Worm (Caenorhabditis elegans): Measurements from ENCODE around the gene par-5.

Gene par-5

ce11 chrIV:11821591-11822361, at the start of gene par-5, which contains the start of gene M117.3 (continued):
- TF ChIP-seq skn-1 (tag; optimal IDR thresholded peaks at IDR 0.05): no peak
- TF ChIP-seq ctbp-1 (GFP tag; IDR thresholded peaks at IDR 0.05): peak; percentile 95
- peak; percentile 48 for TF ChIP-seq pqm-1 (tag; optimal IDR thresholded peaks at IDR 0.05)
- TF ChIP-seq nhr-10 (tag; optimal IDR thresholded peaks at IDR 0.05): no peak
- TF ChIP-seq zfp-2 (tag; optimal IDR thresholded peaks at IDR 0.05): no peak
- no peak for TF ChIP-seq ceh-82 (tag; optimal IDR thresholded peaks at IDR 0.05)
- peak; percentile 24 for TF ChIP-seq nhr-6 (tag; optimal IDR thresholded peaks at IDR 0.05)

ce11 chrIV:11871083-11871482, 49.4 kb upstream of the par-5 start:
- TF ChIP-seq nhr-25 (tag; optimal IDR thresholded peaks at IDR 0.05; ENCODE audit: borderline replicate concordance, insufficient read depth): no peak
- no peak for TF ChIP-seq ZK546.5 (tag; optimal IDR thresholded peaks at IDR 0.05)
- no peak for TF ChIP-seq pha-4 (GFP tag; IDR thresholded peaks at IDR 0.05)
- TF ChIP-seq pha-4 (tag; optimal IDR thresholded peaks at IDR 0.05): no peak
- no peak for TF ChIP-seq unc-130 (GFP tag; optimal IDR thresholded peaks at IDR 0.05)
- no peak for TF ChIP-seq saeg-2 (GFP tag; IDR thresholded peaks at IDR 0.05)
- TF ChIP-seq snpc-4 (tag; optimal IDR thresholded peaks at IDR 0.05): no peak
- no peak for TF ChIP-seq lin-1 (GFP tag; IDR thresholded peaks at IDR 0.05)
- TF ChIP-seq ztf-11 (tag; optimal IDR thresholded peaks at IDR 0.05): no peak
- no peak for TF ChIP-seq spr-1 (tag; optimal IDR thresholded peaks at IDR 0.05)
- no peak for TF ChIP-seq nhr-42 (GFP tag; IDR thresholded peaks at IDR 0.05)
- no peak for TF ChIP-seq hif-1 (tag; optimal IDR thresholded peaks at IDR 0.05)
- TF ChIP-seq lim-7 (GFP tag; IDR thresholded peaks at IDR 0.05): no peak
- TF ChIP-seq tra-1 (GFP tag; IDR thresholded peaks at IDR 0.05): no peak
- no peak for TF ChIP-seq pqm-1 (tag; optimal IDR thresholded peaks at IDR 0.05)
- TF ChIP-seq mxl-3 (GFP tag; optimal IDR thresholded peaks at IDR 0.05): no peak
- TF ChIP-seq ztf-7 (tag; optimal IDR thresholded peaks at IDR 0.05): no peak
- TF ChIP-seq aha-1 (tag): peak; percentile 53
- TF ChIP-seq nhr-237 (tag; optimal IDR thresholded peaks at IDR 0.05): no peak
- TF ChIP-seq lin-39 (tag; optimal IDR thresholded peaks at IDR 0.05): no peak
- no peak for TF ChIP-seq daf-19 (GFP tag; conservative IDR thresholded peaks at IDR 0.05)
- no peak for TF ChIP-seq ama-1 (optimal IDR thresholded peaks at IDR 0.05)
- no peak for TF ChIP-seq lir-3 (tag; optimal IDR thresholded peaks at IDR 0.05)
- no peak for TF ChIP-seq fos-1 (tag; optimal IDR thresholded peaks at IDR 0.05)
- TF ChIP-seq hmg-1.1 (GFP tag; IDR thresholded peaks at IDR 0.05): peak; percentile 53
- no peak for TF ChIP-seq skn-1 (tag; optimal IDR thresholded peaks at IDR 0.05)
- TF ChIP-seq Y48G9A.11 (GFP tag; IDR thresholded peaks at IDR 0.05): no peak
- no peak for TF ChIP-seq lin-29 (GFP tag; IDR thresholded peaks at IDR 0.05)
- no peak for TF ChIP-seq fkh-10 (GFP tag; optimal IDR thresholded peaks at IDR 0.05)
- no peak for TF ChIP-seq snpc-1.2 (GFP tag; IDR thresholded peaks at IDR 0.05)
- TF ChIP-seq vab-7 (GFP tag; IDR thresholded peaks at IDR 0.05): no peak
- TF ChIP-seq nhr-76 (tag; optimal IDR thresholded peaks at IDR 0.05): no peak
- TF ChIP-seq F10B5.3 (tag; optimal IDR thresholded peaks at IDR 0.05): no peak
- no peak for TF ChIP-seq hlh-11 (tag; optimal IDR thresholded peaks at IDR 0.05)
- no peak for TF ChIP-seq arid-1 (GFP tag; conservative IDR thresholded peaks at IDR 0.05)
- no peak for TF ChIP-seq attf-4 (tag; optimal IDR thresholded peaks at IDR 0.05)
- TF ChIP-seq F37D6.2 (tag; optimal IDR thresholded peaks at IDR 0.05): peak; percentile 5
- TF ChIP-seq mes-2 (tag; optimal IDR thresholded peaks at IDR 0.05; ENCODE audit: poor library complexity, severe bottlenecking): peak; percentile 18
- TF ChIP-seq ceh-28 (tag; optimal IDR thresholded peaks at IDR 0.05): peak; percentile 9
- no peak for TF ChIP-seq dpl-1 (GFP tag; optimal IDR thresholded peaks at IDR 0.05)
- TF ChIP-seq zfp-3 (GFP tag; conservative IDR thresholded peaks at IDR 0.05): no peak
- no peak for TF ChIP-seq ctbp-1 (GFP tag; IDR thresholded peaks at IDR 0.05)
- no peak for TF ChIP-seq ZK337.2 (GFP tag; IDR thresholded peaks at IDR 0.05)
- no peak for TF ChIP-seq php-3 (GFP tag; IDR thresholded peaks at IDR 0.05)
- TF ChIP-seq set-16 (GFP tag; IDR thresholded peaks at IDR 0.05): peak; percentile 76
- no peak for TF ChIP-seq nhr-111 (GFP tag; optimal IDR thresholded peaks at IDR 0.05)
